Worm (Caenorhabditis elegans) whole organism, young adult: ENCODE measurements around the gene K08E4.8.

Source experiments
- B0019.2 ChIP-seq: fragments of 200-800 bp; sonication (Bioruptor generic); conservative IDR thresholded peaks from 2 replicates; pipeline ENCODE4 v1.3.6; 2022; ENCODE audit warnings: missing genetic modification reagents, missing genetic modification characterization, missing compliant biosample characterization
- B0336.3 ChIP-seq: fragments of 200-800 bp; sonication (Bioruptor generic); IDR thresholded peaks from 2 replicates; pipeline ENCODE4 v1.3.6; 2022; ENCODE audit warnings: missing genetic modification characterization, missing compliant biosample characterization
- C06A6.2 ChIP-seq: fragments of 200-800 bp; sonication (Bioruptor generic); conservative IDR thresholded peaks from 2 replicates; pipeline ENCODE4 v1.3.6; 2022; ENCODE audit warnings: missing genetic modification characterization, missing compliant biosample characterization
- C17E4.6 ChIP-seq: fragments of 200-800 bp; sonication (Bioruptor generic); IDR thresholded peaks from 2 replicates; pipeline ENCODE4 v1.3.6; 2022; ENCODE audit warnings: missing genetic modification reagents, missing genetic modification characterization, missing compliant biosample characterization
- D2030.7 ChIP-seq: fragments of 200-800 bp; sonication (Bioruptor generic); IDR thresholded peaks from 2 replicates; pipeline ENCODE4 v1.3.6; 2022; ENCODE audit warnings: missing genetic modification reagents, missing genetic modification characterization, missing compliant biosample characterization
- F23B12.7 ChIP-seq: sonication (generic microtip); optimal IDR thresholded peaks from 2 replicates; lab custom pipeline; 2017; ENCODE audit warnings: missing genetic modification characterization, mild to moderate bottlenecking, missing compliant biosample characterization, antibody characterized with exemption, moderate library complexity; ENCODE audit not compliant: insufficient read depth
- F49E8.2 ChIP-seq: sonication (generic microtip); optimal IDR thresholded peaks from 3 replicates; lab custom pipeline; 2017; ENCODE audit warnings: missing genetic modification characterization, mild to moderate bottlenecking, missing compliant biosample characterization, antibody characterized with exemption, moderate library complexity; ENCODE audit not compliant: insufficient read depth
- K11D2.4 ChIP-seq: fragments of 200-800 bp; sonication (Bioruptor generic); IDR thresholded peaks from 2 replicates; pipeline ENCODE4 v1.3.6; 2022; ENCODE audit warnings: missing genetic modification reagents, missing genetic modification characterization, missing compliant biosample characterization
- T26A5.8 ChIP-seq: sonication (generic microtip); optimal IDR thresholded peaks from 2 replicates; lab custom pipeline; 2016; ENCODE audit warnings: missing genetic modification characterization, missing compliant biosample characterization
- Y79H2A.3 ChIP-seq: fragments of 200-800 bp; sonication (Bioruptor generic); conservative IDR thresholded peaks from 2 replicates; pipeline ENCODE4 v1.3.6; 2022; ENCODE audit warnings: missing genetic modification reagents, missing genetic modification characterization, missing compliant biosample characterization
- attf-5 ChIP-seq: fragments of 200-800 bp; sonication (Bioruptor generic); optimal IDR thresholded peaks from 2 replicates; lab custom pipeline; 2018; ENCODE audit warnings: mild to moderate bottlenecking, missing genetic modification characterization, missing compliant biosample characterization
- cebp-1 ChIP-seq, 2 experiments: fragments of 200-800 bp in 1 of 2; sonication (Bioruptor generic) in 1 of 2; sonication (generic microtip) in 1 of 2; IDR thresholded peaks in 1 of 2; optimal IDR thresholded peaks in 1 of 2; 2 replicates each; pipeline versions ENCODE4 v1.3.6 to Lab custom; 2017 to 2022; ENCODE audit warnings: missing compliant biosample characterization in 2 of 2, missing genetic modification characterization in 2 of 2, mild to moderate bottlenecking in 1 of 2, missing genetic modification reagents in 1 of 2, moderate library complexity in 1 of 2
- ceh-27 ChIP-seq: fragments of 200-800 bp; sonication (Bioruptor generic); optimal IDR thresholded peaks from 2 replicates; lab custom pipeline; 2018; ENCODE audit warnings: mild to moderate bottlenecking, missing genetic modification characterization, moderate library complexity, missing compliant biosample characterization
- ceh-91 ChIP-seq: fragments of 200-800 bp; sonication (Bioruptor generic); IDR thresholded peaks from 2 replicates; pipeline ENCODE4 v1.3.6; 2022; ENCODE audit warnings: missing genetic modification reagents, missing genetic modification characterization, missing compliant biosample characterization
- dpl-1 ChIP-seq: fragments of 150-350 bp; optimal IDR thresholded peaks from 2 replicates; lab custom pipeline; 2014; ENCODE audit warnings: missing biosample characterization, missing genetic modification reagents, missing genetic modification characterization
- efl-1 ChIP-seq: fragments of 150-350 bp; optimal IDR thresholded peaks from 2 replicates; lab custom pipeline; 2014; ENCODE audit warnings: missing biosample characterization, missing genetic modification reagents, missing genetic modification characterization
- egl-44 ChIP-seq: fragments of 200-800 bp; sonication (Bioruptor generic); IDR thresholded peaks from 2 replicates; pipeline ENCODE4 v1.3.6; 2022; ENCODE audit warnings: missing genetic modification reagents, missing genetic modification characterization, missing compliant biosample characterization
- fkh-3 ChIP-seq: sonication (generic microtip); optimal IDR thresholded peaks from 2 replicates; lab custom pipeline; 2016; ENCODE audit warnings: mild to moderate bottlenecking, missing genetic modification characterization, missing compliant biosample characterization
- hmg-20 ChIP-seq: fragments of 200-800 bp; sonication (Bioruptor generic); IDR thresholded peaks from 2 replicates; pipeline ENCODE4 v1.3.6; 2022; ENCODE audit warnings: missing genetic modification reagents, missing genetic modification characterization, missing compliant biosample characterization
- lin-35 ChIP-seq, 3 experiments: fragments of 150-350 bp in 2 of 3; sonication (generic microtip) in 1 of 3; optimal IDR thresholded peaks; 2 replicates each; lab custom pipeline; 2014 to 2018; ENCODE audit warnings: missing biosample characterization in 3 of 3, missing genetic modification characterization in 3 of 3, missing genetic modification reagents in 3 of 3
- lin-40 ChIP-seq: sonication (generic microtip); optimal IDR thresholded peaks from 2 replicates; lab custom pipeline; 2016; ENCODE audit warnings: missing genetic modification characterization, mild to moderate bottlenecking, missing compliant biosample characterization, missing genotype, missing genetic modification reagents
- lin-54 ChIP-seq: fragments of 200-800 bp; sonication (Bioruptor generic); optimal IDR thresholded peaks from 2 replicates; lab custom pipeline; 2018; ENCODE audit warnings: mild to moderate bottlenecking, missing genetic modification characterization, missing compliant biosample characterization
- lsl-1 ChIP-seq: fragments of 200-800 bp; sonication (Bioruptor generic); optimal IDR thresholded peaks from 2 replicates; lab custom pipeline; 2018; ENCODE audit warnings: mild to moderate bottlenecking, missing genetic modification characterization, moderate library complexity, missing compliant biosample characterization
- madf-3 ChIP-seq: fragments of 200-800 bp; sonication (Bioruptor generic); IDR thresholded peaks from 2 replicates; pipeline ENCODE4 v1.3.6; 2022; ENCODE audit warnings: missing genetic modification reagents, missing genetic modification characterization, missing compliant biosample characterization
- madf-6 ChIP-seq: fragments of 200-800 bp; sonication (Bioruptor generic); IDR thresholded peaks from 2 replicates; pipeline ENCODE4 v1.3.6; 2022; ENCODE audit warnings: missing genetic modification reagents, missing genetic modification characterization, missing compliant biosample characterization
- madf-8 ChIP-seq: fragments of 200-800 bp; sonication (Bioruptor generic); conservative IDR thresholded peaks from 2 replicates; pipeline ENCODE4 v1.3.6; 2022; ENCODE audit warnings: missing genetic modification reagents, missing genetic modification characterization, missing compliant biosample characterization
- mcd-1 ChIP-seq: fragments of 200-800 bp; sonication (Bioruptor generic); IDR thresholded peaks from 2 replicates; pipeline ENCODE4 v1.3.6; 2022; ENCODE audit warnings: missing genetic modification reagents, missing genetic modification characterization, missing compliant biosample characterization
- mes-4 ChIP-seq: sonication (generic microtip); optimal IDR thresholded peaks from 2 replicates; lab custom pipeline; 2016; ENCODE audit warnings: missing genotype, missing genetic modification characterization, missing compliant biosample characterization
- nfya-2 ChIP-seq: fragments of 200-800 bp; sonication (Bioruptor generic); IDR thresholded peaks from 2 replicates; pipeline ENCODE4 v1.3.6; 2022; ENCODE audit warnings: missing genetic modification reagents, missing genetic modification characterization, missing compliant biosample characterization
- nhr-90 ChIP-seq: sonication (generic microtip); optimal IDR thresholded peaks from 2 replicates; lab custom pipeline; 2016; ENCODE audit warnings: missing genotype, mild to moderate bottlenecking, missing genetic modification characterization, missing compliant biosample characterization
- pbrm-1 ChIP-seq: fragments of 200-800 bp; sonication (Bioruptor generic); IDR thresholded peaks from 2 replicates; pipeline ENCODE4 v1.3.6; 2022; ENCODE audit warnings: missing genetic modification reagents, missing genetic modification characterization, missing compliant biosample characterization
- repo-1 ChIP-seq: sonication (generic microtip); optimal IDR thresholded peaks from 2 replicates; lab custom pipeline; 2017; ENCODE audit warnings: mild to moderate bottlenecking, missing genetic modification characterization, missing compliant biosample characterization
- sptf-2 ChIP-seq: fragments of 200-800 bp; sonication (Bioruptor generic); optimal IDR thresholded peaks from 2 replicates; lab custom pipeline; 2018; ENCODE audit warnings: mild to moderate bottlenecking, missing genetic modification characterization, missing compliant biosample characterization
- xnd-1 ChIP-seq: sonication (generic microtip); optimal IDR thresholded peaks from 2 replicates; lab custom pipeline; 2016; ENCODE audit warnings: missing genotype, missing genetic modification reagents, missing genetic modification characterization, missing compliant biosample characterization
- zfh-2 ChIP-seq: fragments of 200-800 bp; sonication (Bioruptor generic); conservative IDR thresholded peaks from 2 replicates; pipeline ENCODE4 v1.3.6; 2022; ENCODE audit warnings: missing genetic modification reagents, missing genetic modification characterization, missing compliant biosample characterization
- ztf-18 ChIP-seq: sonication (generic microtip); optimal IDR thresholded peaks from 2 replicates; lab custom pipeline; 2016; ENCODE audit warnings: missing genotype, mild to moderate bottlenecking, missing genetic modification characterization, missing compliant biosample characterization
- ztf-22 ChIP-seq: fragments of 200-800 bp; sonication (Bioruptor generic); optimal IDR thresholded peaks from 2 replicates; lab custom pipeline; 2018; ENCODE audit warnings: mild to moderate bottlenecking, missing genetic modification characterization, moderate library complexity, missing compliant biosample characterization

Gene K08E4.8

DNA sequence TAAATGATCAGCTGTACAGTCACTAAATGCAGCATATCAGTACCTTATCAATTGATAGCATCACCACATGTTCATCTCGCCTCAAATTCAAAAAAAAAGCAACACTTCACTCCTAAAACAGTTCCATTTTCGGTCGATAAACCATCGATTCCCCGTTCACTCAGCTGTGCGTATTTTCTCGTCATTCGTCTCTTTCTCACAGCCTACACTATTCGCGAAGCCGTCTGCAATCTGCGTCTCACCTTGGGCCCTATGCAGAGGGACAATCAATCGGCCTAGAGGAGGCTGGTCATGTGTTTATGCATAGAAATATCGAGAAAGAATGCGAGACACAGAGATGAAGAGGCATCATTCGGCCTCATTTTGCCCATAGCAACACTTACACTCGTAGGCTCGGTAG, 28.7 kb downstream of the K08E4.8 start (continued):
- TF ChIP-seq sptf-2 (GFP tag; lab: Kevin White, UChicago): no peak
- peak; percentile 63; the same call in 1 of the 2 replicates for TF ChIP-seq cebp-1 (GFP tag; IDR thresholded peaks at IDR 0.05; lab: Robert Waterston, UW)
- TF ChIP-seq cebp-1 (tag; optimal IDR thresholded peaks at IDR 0.05; lab: Kevin White, UChicago): peak; percentile 88
- peak; percentile 77 for TF ChIP-seq K11D2.4
- TF ChIP-seq ztf-22: peak; percentile 84
- TF ChIP-seq F49E8.2 (tag; lab: Kevin White, UChicago): no peak
- no peak for TF ChIP-seq D2030.7 (GFP tag; lab: Robert Waterston, UW)
- TF ChIP-seq egl-44: peak; percentile 86
- peak; percentile 71 for TF ChIP-seq nhr-90 (tag; lab: Kevin White, UChicago)
- 0 out of 2 replicates have a peak, but pooled peaks have one; percentile 64 for TF ChIP-seq C06A6.2 (GFP tag; lab: Robert Waterston, UW)
- TF ChIP-seq T26A5.8: no peak
- TF ChIP-seq lin-35 (GFP tag; optimal IDR thresholded peaks at IDR 0.05; lab: Kevin White, UChicago): peak in 1 of 3 experiments; percentile 67
- TF ChIP-seq Y79H2A.3 (GFP tag; lab: Robert Waterston, UW): no peak
- TF ChIP-seq B0019.2: no peak
- peak; percentile 90 for TF ChIP-seq ceh-27 (GFP tag; lab: Kevin White, UChicago)
- TF ChIP-seq attf-5 (GFP tag; lab: Kevin White, UChicago): peak; percentile 97
- TF ChIP-seq repo-1 (tag; lab: Kevin White, UChicago): peak; percentile 79
- peak; percentile 91 for TF ChIP-seq lin-40 (tag; lab: Kevin White, UChicago)
- peak; percentile 52 for TF ChIP-seq fkh-3 (tag; lab: Kevin White, UChicago)
- TF ChIP-seq zfh-2 (GFP tag; lab: Robert Waterston, UW): peak; percentile 82
- TF ChIP-seq mcd-1: peak; percentile 76

DNA sequence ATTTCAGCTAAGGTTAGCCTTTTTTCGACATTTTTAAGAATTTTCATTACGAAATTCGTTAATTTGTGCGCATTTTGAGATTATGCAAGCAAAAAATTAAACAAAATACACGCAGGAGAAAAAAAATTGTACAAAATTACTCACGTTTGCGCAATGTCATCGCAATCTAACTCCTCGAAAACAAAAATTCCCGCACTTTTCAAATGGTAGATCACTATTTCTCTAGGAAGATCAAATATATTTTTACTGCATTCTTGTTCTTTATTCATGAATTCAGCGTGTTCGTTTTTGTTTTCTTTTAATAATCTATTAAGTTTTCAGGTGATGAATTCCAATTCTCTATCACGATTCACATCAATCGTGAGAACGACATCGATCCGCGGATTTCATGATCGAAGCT, 30.1 kb downstream of the K08E4.8 start, which contains the start of the genes T12G3.6 and mrpl-51:
Gene T12G3.6 (minus strand): TSS at position 269 of the 400 bp plus-strand sequence.
Gene mrpl-51 (plus strand): TSS at position 322 of the 400 bp plus-strand sequence.
- no peak for TF ChIP-seq hmg-20
- no peak for TF ChIP-seq C17E4.6 (GFP tag; lab: Robert Waterston, UW)
- no peak for TF ChIP-seq lin-35 (GFP tag; optimal IDR thresholded peaks at IDR 0.05; lab: Kevin White, UChicago)
- TF ChIP-seq xnd-1: peak; percentile 45
- peak; percentile 21 for TF ChIP-seq lin-54
- TF ChIP-seq madf-6 (GFP tag; lab: Robert Waterston, UW): peak; percentile 78
- peak; percentile 73 for TF ChIP-seq efl-1
- peak; percentile 36 for TF ChIP-seq madf-8
- peak; percentile 22; the same call in 1 of the 2 replicates for TF ChIP-seq D2030.7 (GFP tag; lab: Robert Waterston, UW)
- TF ChIP-seq nfya-2 (GFP tag; lab: Robert Waterston, UW): no peak

ce11 chrIV:12029722-12030182, 31.4 kb downstream of the K08E4.8 start, which contains the start of gene T12G3.11:
Gene T12G3.11, minus strand, starts transcription at chrIV:12029772.
- TF ChIP-seq pbrm-1 (GFP tag; lab: Robert Waterston, UW): no peak
- 0 out of 2 replicates have a peak, but pooled peaks have one; percentile 57 for TF ChIP-seq madf-6 (GFP tag; lab: Robert Waterston, UW)
- TF ChIP-seq B0336.3 (GFP tag; lab: Robert Waterston, UW): peak; percentile 29; the same call in 1 of the 2 replicates
- no peak for TF ChIP-seq cebp-1 (GFP tag; IDR thresholded peaks at IDR 0.05; lab: Robert Waterston, UW)
- TF ChIP-seq cebp-1 (tag; optimal IDR thresholded peaks at IDR 0.05; lab: Kevin White, UChicago): peak; percentile 7
- peak; percentile 27 for TF ChIP-seq dpl-1
- TF ChIP-seq ztf-18 (tag; lab: Kevin White, UChicago): no peak
- peak; percentile 26 for TF ChIP-seq lsl-1 (GFP tag; lab: Kevin White, UChicago)
- peak; percentile 46 for TF ChIP-seq F23B12.7 (tag; lab: Kevin White, UChicago)
- TF ChIP-seq efl-1: peak; percentile 28
- TF ChIP-seq lin-35 (GFP tag; optimal IDR thresholded peaks at IDR 0.05; lab: Kevin White, UChicago): peak in 1 of 3 experiments; percentile 32
- no peak for TF ChIP-seq attf-5 (GFP tag; lab: Kevin White, UChicago)
- 0 out of 2 replicates have a peak, but pooled peaks have one; percentile 61 for TF ChIP-seq madf-3 (GFP tag; lab: Robert Waterston, UW)
- 0 out of 2 replicates have a peak, but pooled peaks have one; percentile 8 for TF ChIP-seq mcd-1
- no peak for TF ChIP-seq ceh-91
- peak; percentile 38 for TF ChIP-seq lin-54
- no peak for TF ChIP-seq mes-4 (tag; lab: Kevin White, UChicago)
- TF ChIP-seq, all 124 proteins: peak for 11
